Worm (Caenorhabditis elegans): Measurements from ENCODE around the gene K09F5.1.

- TF ChIP-seq nhr-77 (tag; optimal IDR thresholded peaks at IDR 0.05) (no peak), unc-86 (tag; optimal IDR thresholded peaks at IDR 0.05) (no peak), pax-3 (tag; optimal IDR thresholded peaks at IDR 0.05) (no peak), elt-3 (tag; optimal IDR thresholded peaks at IDR 0.05) (no peak), rnt-1 (tag; optimal IDR thresholded peaks at IDR 0.05) (no peak), sptf-1 (tag; optimal IDR thresholded peaks at IDR 0.05) (no peak), ztf-11 (tag; optimal IDR thresholded peaks at IDR 0.05) (no peak), ztf-4 (tag; optimal IDR thresholded peaks at IDR 0.05) (no peak)
Measured at ce11 chrX:7724099-7724498, 15.4 kb upstream of the K09F5.1 start.
